Fruit fly (Drosophila melanogaster) whole organism: Measurements from ENCODE around the gene Wdr24.

Source experiments
- Dll ChIP-seq: fragments of >200 bp; optimal IDR thresholded peaks from 2 replicates; lab custom pipeline; 2017
- EcR ChIP-seq, 2 experiments: fragments of >200 bp; optimal IDR thresholded peaks; 2 replicates each; lab custom pipeline; 2017; ENCODE audit warnings: missing biosample characterization in 2 of 2, missing genetic modification characterization in 2 of 2, missing genetic modification reagents in 2 of 2
- pan ChIP-seq: fragments of >200 bp; optimal IDR thresholded peaks from 2 replicates; lab custom pipeline; 2017
- psq ChIP-seq: fragments of >200 bp; optimal IDR thresholded peaks from 2 replicates; lab custom pipeline; 2017

DNA sequence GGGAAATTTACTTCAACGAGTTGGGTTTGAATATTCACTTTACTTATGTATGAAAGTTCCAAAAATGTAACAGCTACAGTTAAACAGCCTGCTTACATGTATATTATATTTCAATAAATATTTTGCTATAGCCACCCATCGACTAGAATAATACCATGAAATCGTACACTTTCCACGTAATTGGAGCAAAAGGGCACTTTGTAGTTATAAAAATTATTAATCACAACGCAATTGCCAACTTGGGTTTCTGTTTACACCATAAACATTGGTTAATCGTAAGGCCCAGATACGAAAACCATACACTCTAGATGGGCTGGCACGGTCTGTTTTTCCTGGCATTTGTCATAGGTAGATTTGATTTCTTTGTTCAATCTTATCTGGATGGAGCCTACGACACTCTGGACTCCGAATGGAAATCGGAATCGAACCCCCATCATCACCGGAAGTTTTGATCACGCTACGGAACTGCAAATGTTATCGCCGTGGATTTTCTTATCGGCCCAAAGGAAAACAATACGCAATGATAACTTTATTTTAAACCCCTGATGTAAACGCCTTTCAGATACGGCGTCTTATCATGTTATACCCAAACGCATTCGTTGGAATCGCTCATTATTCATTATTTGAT, 35.6 kb upstream of the Wdr24 start, which contains the start of gene fig:
- TF ChIP-seq pan, result no peak
- TF ChIP-seq psq (lab: Kevin White, UChicago), result no peak
- no peak for TF ChIP-seq EcR (GFP tag; optimal IDR thresholded peaks at IDR 0.05; lab: Kevin White, UChicago)
- TF ChIP-seq Dll (lab: Kevin White, UChicago), result no peak
